Fruit fly (Drosophila melanogaster): ENCODE measurements around the gene Phlpp.
A peak's percentile ranks its signal among the peaks of the same experiment; 100 is the strongest.

Phlpp gene

dm6 chr2L:19021278-19022220 lies 37.4 kb upstream of the Phlpp start (continued):
- TF ChIP-seq CG12299 (tag; optimal IDR thresholded peaks at IDR 0.05) = peak; percentile 84
- peak; percentile 39; the same call in 1 of the 3 replicates for TF ChIP-seq CG7357 (GFP tag; IDR thresholded peaks at IDR 0.05)
- TF ChIP-seq CG15011 (GFP tag; optimal IDR thresholded peaks at IDR 0.05) = peak; percentile 67
- TF ChIP-seq ac (GFP tag; optimal IDR thresholded peaks at IDR 0.05) = no peak
- peak; percentile 76 for TF ChIP-seq CG9437 (GFP tag; optimal IDR thresholded peaks at IDR 0.05)
- TF ChIP-seq CG17385 (GFP tag; optimal IDR thresholded peaks at IDR 0.05) = peak; percentile 83
- peak; percentile 43 for TF ChIP-seq ems (GFP tag; optimal IDR thresholded peaks at IDR 0.05)
- TF ChIP-seq tio (GFP tag; optimal IDR thresholded peaks at IDR 0.05) = peak; percentile 67
- TF ChIP-seq dysf (GFP tag; IDR thresholded peaks at IDR 0.05) = peak; percentile 87
- peak; percentile 77 for TF ChIP-seq Ssrp (tag; optimal IDR thresholded peaks at IDR 0.05)
- no peak for TF ChIP-seq lov (optimal IDR thresholded peaks at IDR 0.05)
- no peak for TF ChIP-seq lov (GFP tag; IDR thresholded peaks at IDR 0.05)
- peak; percentile 31 for TF ChIP-seq cg (GFP tag; optimal IDR thresholded peaks at IDR 0.05)
- peak; percentile 68 for TF ChIP-seq Fer3 (tag; optimal IDR thresholded peaks at IDR 0.05)
- TF ChIP-seq Ada2b (GFP tag; IDR thresholded peaks at IDR 0.05) = peak; percentile 65
- peak; percentile 79 for TF ChIP-seq CG11695 (GFP tag; IDR thresholded peaks at IDR 0.05)
- peak; percentile 70 for TF ChIP-seq CG17328 (GFP tag; IDR thresholded peaks at IDR 0.05)
- peak; percentile 70 for TF ChIP-seq bcd (GFP tag; optimal IDR thresholded peaks at IDR 0.05)
- no peak for TF ChIP-seq CG7786 (GFP tag; optimal IDR thresholded peaks at IDR 0.05)
- peak; percentile 26 for TF ChIP-seq CG7928 (GFP tag; optimal IDR thresholded peaks at IDR 0.05)
- peak; percentile 74 for TF ChIP-seq nom (GFP tag; optimal IDR thresholded peaks at IDR 0.05)
- peak; percentile 68 for TF ChIP-seq Hr3 (GFP tag; optimal IDR thresholded peaks at IDR 0.05)
- no peak for TF ChIP-seq al (GFP tag; IDR thresholded peaks at IDR 0.05)
- TF ChIP-seq btn (GFP tag; optimal IDR thresholded peaks at IDR 0.05) = no peak
- no peak for TF ChIP-seq fru (optimal IDR thresholded peaks at IDR 0.05)
- peak; percentile 26 for TF ChIP-seq pho (GFP tag; optimal IDR thresholded peaks at IDR 0.05)
- TF ChIP-seq dm (GFP tag; optimal IDR thresholded peaks at IDR 0.05) = no peak
- TF ChIP-seq CG10979 (tag; optimal IDR thresholded peaks at IDR 0.05) = peak; percentile 75
- TF ChIP-seq knrl (GFP tag; IDR thresholded peaks at IDR 0.05; ENCODE audit: partially characterized antibody) = no peak
- peak; percentile 88 for TF ChIP-seq Oli (tag; optimal IDR thresholded peaks at IDR 0.05)
- no peak for TF ChIP-seq CG3163 (GFP tag; optimal IDR thresholded peaks at IDR 0.05)
- no peak for TF ChIP-seq hkb (optimal IDR thresholded peaks at IDR 0.05)
- TF ChIP-seq hkb (GFP tag; IDR thresholded peaks at IDR 0.05) = peak; percentile 70
- no peak for TF ChIP-seq eyg (GFP tag; optimal IDR thresholded peaks at IDR 0.05)
- peak; percentile 89 for TF ChIP-seq CoRest (tag; optimal IDR thresholded peaks at IDR 0.05)
- TF ChIP-seq CG12391 (tag; optimal IDR thresholded peaks at IDR 0.05) = peak; percentile 86
- no peak for TF ChIP-seq Ets97D (GFP tag; optimal IDR thresholded peaks at IDR 0.05)
- TF ChIP-seq Adf1 (GFP tag; IDR thresholded peaks at IDR 0.05) = peak; percentile 44; the same call in 1 of the 2 replicates
- TF ChIP-seq Dll (GFP tag; IDR thresholded peaks at IDR 0.05; ENCODE audit: partially characterized antibody) = no peak
- no peak for TF ChIP-seq CG9876 (GFP tag; optimal IDR thresholded peaks at IDR 0.05)
- no peak for TF ChIP-seq trh (GFP tag; optimal IDR thresholded peaks at IDR 0.05)
- TF ChIP-seq schlank (tag; optimal IDR thresholded peaks at IDR 0.05) = peak; percentile 31
- no peak for TF ChIP-seq hth (optimal IDR thresholded peaks at IDR 0.05)
- no peak for TF ChIP-seq CG1832 (GFP tag; optimal IDR thresholded peaks at IDR 0.05)
- TF ChIP-seq CG14710 (tag; optimal IDR thresholded peaks at IDR 0.05) = peak; percentile 56
- TF ChIP-seq CG17361 (GFP tag; IDR thresholded peaks at IDR 0.05) = peak; percentile 88
- peak; percentile 35 for TF ChIP-seq CHES-1-like (GFP tag; optimal IDR thresholded peaks at IDR 0.05)
- peak; percentile 49 for TF ChIP-seq sisA (GFP tag; IDR thresholded peaks at IDR 0.05)
- no peak for TF ChIP-seq NC2α (GFP tag; optimal IDR thresholded peaks at IDR 0.05)
- TF ChIP-seq odd (GFP tag; optimal IDR thresholded peaks at IDR 0.05) = peak; percentile 81

Data from whole organism, embryonic.